Worm (Caenorhabditis elegans) whole organism, dauer: Measurements from ENCODE around the gene F34H10.5.
"Not testable (repeated sequence)": the region's sequence is repeated elsewhere in the genome, so short reads cannot be mapped to it uniquely, and the experiment has no call there.

ENCODE experiments used
- unc-62 ChIP-seq: sonication (generic microtip); optimal IDR thresholded peaks from 2 replicates; lab custom pipeline; 2017; ENCODE audit warnings: missing biosample characterization, missing genetic modification reagents, missing genetic modification characterization

Gene F34H10.5

ce11 chrX:9635376-9635775, at the start of gene F34H10.5:
TSS of gene F34H10.5 (plus strand) at chrX:9635676.
- TF ChIP-seq unc-62 (GFP tag; lab: Kevin White, UChicago): no peak

ce11 chrX:9587642-9588041, 47.8 kb upstream of the F34H10.5 start, which contains the start of gene gpx-3:
TSS of gene gpx-3 (plus strand) at chrX:9587942.
- TF ChIP-seq unc-62 (GFP tag; lab: Kevin White, UChicago): no peak

ce11 chrX:9589123-9589522, 46.4 kb upstream of the F34H10.5 start, which contains the start of gene del-8:
TSS of gene del-8 (plus strand) at chrX:9589423.
- no peak for TF ChIP-seq unc-62 (GFP tag; lab: Kevin White, UChicago)

ce11 chrX:9597299-9597698, 38.2 kb upstream of the F34H10.5 start:
- no peak for TF ChIP-seq unc-62 (GFP tag; lab: Kevin White, UChicago)

ce11 chrX:9602625-9603024, 32.9 kb upstream of the F34H10.5 start:
- no peak for TF ChIP-seq unc-62 (GFP tag; lab: Kevin White, UChicago)

- no peak for TF ChIP-seq unc-62 (GFP tag; lab: Kevin White, UChicago)
Measured at ce11 chrX:9603180-9603579, 32.3 kb upstream of the F34H10.5 start.

- TF ChIP-seq unc-62 (GFP tag; lab: Kevin White, UChicago): no peak
Measured at ce11 chrX:9608127-9608526, 27.3 kb upstream of the F34H10.5 start.

ce11 chrX:9610040-9610613, 25.3 kb upstream of the F34H10.5 start, which contains the start of gene C11E4.6:
TSS of gene C11E4.6 (plus strand) at chrX:9610563.
- TF ChIP-seq unc-62 (GFP tag; lab: Kevin White, UChicago): no peak

ce11 chrX:9616919-9617318, 18.6 kb upstream of the F34H10.5 start, which contains the start of gene C11E4.7:
TSS of gene C11E4.7 (plus strand) at chrX:9617219.
- TF ChIP-seq unc-62 (GFP tag; lab: Kevin White, UChicago): no peak

ce11 chrX:9620136-9620535, 15.3 kb upstream of the F34H10.5 start, which contains the start of gene C11E4.8:
TSS of gene C11E4.8 (plus strand) at chrX:9620436.
- no peak for TF ChIP-seq unc-62 (GFP tag; lab: Kevin White, UChicago)

ce11 chrX:9622609-9623008, 12.9 kb upstream of the F34H10.5 start:
- TF ChIP-seq unc-62 (GFP tag; lab: Kevin White, UChicago): no peak

ce11 chrX:9625824-9626223, 9.7 kb upstream of the F34H10.5 start, which contains the start of gene F34H10.1:
TSS of gene F34H10.1 (plus strand) at chrX:9626124.
- TF ChIP-seq unc-62 (GFP tag; lab: Kevin White, UChicago): not testable (repeated sequence)

ce11 chrX:9629552-9629951, 5.9 kb upstream of the F34H10.5 start:
- TF ChIP-seq unc-62 (GFP tag; lab: Kevin White, UChicago): no peak

- no peak for TF ChIP-seq unc-62 (GFP tag; lab: Kevin White, UChicago)
Measured at ce11 chrX:9634925-9635324, 551 bp upstream of the F34H10.5 start, which contains the start of gene F34H10.3. TSS of gene F34H10.3 (minus strand) at chrX:9635025.

- TF ChIP-seq unc-62 (GFP tag; lab: Kevin White, UChicago): no peak
Measured at ce11 chrX:9637137-9637536, 1.7 kb downstream of the F34H10.5 start.

ce11 chrX:9637700-9638099, 2.2 kb downstream of the F34H10.5 start:
- no peak for TF ChIP-seq unc-62 (GFP tag; lab: Kevin White, UChicago)

- no peak for TF ChIP-seq unc-62 (GFP tag; lab: Kevin White, UChicago)
Measured at ce11 chrX:9638825-9639474, 3.5 kb downstream of the F34H10.5 start.
